Worm (Caenorhabditis elegans) whole organism, early embryonic: ENCODE results near the gene attf-5.

Source experiments
- B0310.2 ChIP-seq: sonication (generic microtip); optimal IDR thresholded peaks from 2 replicates; lab custom pipeline; 2016; ENCODE audit warnings: mild to moderate bottlenecking, missing genetic modification characterization, missing compliant biosample characterization
- aly-1 ChIP-seq: sonication (generic microtip); optimal IDR thresholded peaks from 2 replicates; lab custom pipeline; 2016; ENCODE audit warnings: missing genetic modification characterization, missing compliant biosample characterization
- flt-1 ChIP-seq: fragments of 200-800 bp; sonication (Bioruptor generic); IDR thresholded peaks from 2 replicates; pipeline ENCODE4 v1.3.6; 2022; ENCODE audit warnings: missing genetic modification characterization, missing compliant biosample characterization
- tbx-37 ChIP-seq: fragments of 200-800 bp; sonication (Bioruptor generic); conservative IDR thresholded peaks from 2 replicates; pipeline ENCODE4 v1.3.6; 2022; ENCODE audit warnings: missing genetic modification reagents, missing genetic modification characterization, missing compliant biosample characterization
- tra-4 ChIP-seq: sonication (generic microtip); optimal IDR thresholded peaks from 2 replicates; lab custom pipeline; 2017; ENCODE audit warnings: missing genetic modification characterization, missing compliant biosample characterization

- TF ChIP-seq B0310.2 (no peak), tbx-37 (GFP tag; lab: Robert Waterston, UW) (no peak), flt-1 (GFP tag; lab: Robert Waterston, UW) (no peak), tra-4 (tag; lab: Kevin White, UChicago) (no peak), aly-1 (no peak)
Observed at ce11 chrX:780027-780426, 8.1 kb upstream of the attf-5 start.
